Worm (Caenorhabditis elegans) whole organism, L2 larva: ENCODE results near the gene C53B7.2.

Source experiments
- lsy-2 ChIP-seq, 2 experiments: fragments of 150-350 bp in 1 of 2; sonication (generic microtip) in 1 of 2; optimal IDR thresholded peaks; 2 replicates each; lab custom pipeline; 2014 to 2017; ENCODE audit warnings: missing biosample characterization in 2 of 2, missing genetic modification characterization in 2 of 2
- nhr-77 ChIP-seq: fragments of 150-350 bp; optimal IDR thresholded peaks from 2 replicates; lab custom pipeline; 2014; ENCODE audit warnings: missing biosample characterization, missing genetic modification characterization

ce11 chrX:6848596-6848995 lies 2.6 kb downstream of the C53B7.2 start:
- TF ChIP-seq lsy-2 (tag; optimal IDR thresholded peaks at IDR 0.05; lab: Kevin White, UChicago) (no peak), nhr-77 (no peak)
